Fruit fly (Drosophila melanogaster) whole organism, embryonic: ENCODE measurements around the gene sowi.

Source experiments
- CG1024 ChIP-seq: fragments of 200-800 bp; sonication (Bioruptor generic); IDR thresholded peaks from 2 replicates; pipeline ENCODE4 v1.3.6; 2022; ENCODE audit warnings: missing biosample characterization, missing genetic modification characterization
- CG11504 ChIP-seq: fragments of 200-800 bp; sonication (Bioruptor generic); optimal IDR thresholded peaks from 3 replicates; lab custom pipeline; 2019; ENCODE audit warnings: missing biosample characterization, mild to moderate bottlenecking, missing genetic modification characterization, moderate library complexity
- CG12391 ChIP-seq: fragments of 200-800 bp; sonication (Bioruptor generic); optimal IDR thresholded peaks from 3 replicates; lab custom pipeline; 2018; ENCODE audit warnings: missing biosample characterization, mild to moderate bottlenecking, missing genetic modification characterization, moderate library complexity
- CG15269 ChIP-seq: fragments of 200-800 bp; sonication (Bioruptor generic); optimal IDR thresholded peaks from 2 replicates; lab custom pipeline; 2018; ENCODE audit warnings: missing biosample characterization, mild to moderate bottlenecking, missing genetic modification characterization, moderate library complexity
- CG16813 ChIP-seq: fragments of 200-800 bp; sonication (Bioruptor generic); IDR thresholded peaks from 3 replicates; pipeline ENCODE4 v1.3.6; 2022; ENCODE audit warnings: missing biosample characterization, missing genetic modification characterization; ENCODE audit not compliant: partially characterized antibody
- CG17568 ChIP-seq: fragments of 200-800 bp; sonication (Bioruptor generic); optimal IDR thresholded peaks from 2 replicates; lab custom pipeline; 2018; ENCODE audit warnings: missing biosample characterization, mild to moderate bottlenecking, missing genetic modification characterization, moderate library complexity
- CG2889 ChIP-seq: fragments of 200-800 bp; sonication (Bioruptor generic); IDR thresholded peaks from 3 replicates; pipeline ENCODE4 v1.3.6; 2022; ENCODE audit warnings: missing biosample characterization, missing genetic modification characterization
- CG31441 ChIP-seq: fragments of 200-800 bp; sonication (Bioruptor generic); IDR thresholded peaks from 2 replicates; pipeline ENCODE4 v1.3.6; 2022; ENCODE audit warnings: missing biosample characterization, missing genetic modification characterization
- CG4360 ChIP-seq: fragments of 200-800 bp; sonication (Bioruptor generic); IDR thresholded peaks from 2 replicates; pipeline ENCODE4 v1.3.6; 2022; ENCODE audit warnings: missing biosample characterization, missing genetic modification characterization
- CG6813 ChIP-seq: fragments of 200-800 bp; sonication (Bioruptor generic); optimal IDR thresholded peaks from 2 replicates; lab custom pipeline; 2017; ENCODE audit warnings: missing biosample characterization, missing genetic modification characterization, mild to moderate bottlenecking, moderate library complexity, missing genetic modification reagents
- CG8281 ChIP-seq: fragments of 200-800 bp; sonication (Bioruptor generic); optimal IDR thresholded peaks from 2 replicates; lab custom pipeline; 2018; ENCODE audit warnings: missing biosample characterization, mild to moderate bottlenecking, missing genetic modification characterization, moderate library complexity
- CG9437 ChIP-seq: fragments of 200-800 bp; sonication (Bioruptor generic); optimal IDR thresholded peaks from 2 replicates; lab custom pipeline; 2018; ENCODE audit warnings: missing biosample characterization, mild to moderate bottlenecking, missing genetic modification characterization
- D19B ChIP-seq: fragments of 200-800 bp; sonication (Bioruptor generic); optimal IDR thresholded peaks from 2 replicates; lab custom pipeline; 2017; ENCODE audit warnings: missing biosample characterization, mild to moderate bottlenecking, missing genetic modification characterization
- Deaf1 ChIP-seq: fragments of 200-800 bp; optimal IDR thresholded peaks from 3 replicates; lab custom pipeline; 2019; ENCODE audit warnings: missing biosample characterization, mild to moderate bottlenecking, missing genetic modification characterization, moderate library complexity
- Dll ChIP-seq: fragments of 200-800 bp; sonication (Bioruptor generic); IDR thresholded peaks from 4 replicates; pipeline ENCODE4 v1.3.6; 2022; ENCODE audit warnings: missing biosample characterization, missing genetic modification characterization; ENCODE audit not compliant: partially characterized antibody
- Gug ChIP-seq: fragments of 200-800 bp; sonication (Bioruptor generic); IDR thresholded peaks from 4 replicates; pipeline ENCODE4 v1.3.6; 2022; ENCODE audit warnings: missing biosample characterization, missing genetic modification characterization
- HLH4C ChIP-seq: fragments of 200-800 bp; sonication (Bioruptor generic); IDR thresholded peaks from 3 replicates; pipeline ENCODE4 v1.3.6; 2022; ENCODE audit warnings: missing biosample characterization, missing genetic modification characterization; ENCODE audit not compliant: partially characterized antibody
- Jarid2 ChIP-seq: fragments of 200-800 bp; sonication (Bioruptor generic); optimal IDR thresholded peaks from 3 replicates; lab custom pipeline; 2017; ENCODE audit warnings: mild to moderate bottlenecking, missing biosample characterization, missing genetic modification reagents, missing genetic modification characterization
- Nf-YB ChIP-seq: fragments of 200-800 bp; sonication (Bioruptor generic); optimal IDR thresholded peaks from 3 replicates; lab custom pipeline; 2019; ENCODE audit warnings: missing biosample characterization, mild to moderate bottlenecking, missing genetic modification characterization, moderate library complexity
- Nf-YC ChIP-seq: fragments of 200-800 bp; optimal IDR thresholded peaks from 3 replicates; lab custom pipeline; 2019; ENCODE audit warnings: missing biosample characterization, mild to moderate bottlenecking, missing genetic modification characterization, moderate library complexity
- Ptx1 ChIP-seq: fragments of 200-800 bp; sonication (Bioruptor generic); IDR thresholded peaks from 2 replicates; pipeline ENCODE4 v1.3.6; 2022; ENCODE audit warnings: missing biosample characterization, missing genetic modification characterization
- Scr ChIP-seq: fragments of 200-800 bp; sonication (Bioruptor generic); IDR thresholded peaks from 2 replicates; pipeline ENCODE4 v1.3.6; 2022; ENCODE audit warnings: missing biosample characterization, missing genetic modification characterization; ENCODE audit not compliant: partially characterized antibody
- Sox100B ChIP-seq: fragments of 200-800 bp; sonication (Bioruptor generic); optimal IDR thresholded peaks from 3 replicates; lab custom pipeline; 2018; ENCODE audit warnings: missing biosample characterization, mild to moderate bottlenecking, missing genetic modification characterization
- Xrp1 ChIP-seq: fragments of 200-800 bp; sonication (Bioruptor generic); IDR thresholded peaks from 2 replicates; pipeline ENCODE4 v1.3.6; 2022; ENCODE audit warnings: missing biosample characterization, missing genetic modification characterization
- cg ChIP-seq: fragments of 200-800 bp; sonication (Bioruptor generic); optimal IDR thresholded peaks from 3 replicates; lab custom pipeline; 2019; ENCODE audit warnings: missing biosample characterization, mild to moderate bottlenecking, missing genetic modification characterization, moderate library complexity
- crp ChIP-seq, 2 experiments: fragments of 200-800 bp; sonication (Bioruptor generic); optimal IDR thresholded peaks; 2 replicates in 1 of 2; 3 replicates in 1 of 2; lab custom pipeline; 2017; ENCODE audit warnings: missing biosample characterization in 2 of 2, missing genetic modification characterization in 2 of 2, mild to moderate bottlenecking in 1 of 2, moderate library complexity in 1 of 2
- eyg ChIP-seq: fragments of 200-800 bp; sonication (Bioruptor generic); optimal IDR thresholded peaks from 3 replicates; lab custom pipeline; 2016; ENCODE audit warnings: missing biosample characterization, missing genetic modification characterization
- gem ChIP-seq: fragments of 200-800 bp; sonication (Bioruptor generic); optimal IDR thresholded peaks from 2 replicates; lab custom pipeline; 2019; ENCODE audit warnings: missing biosample characterization, mild to moderate bottlenecking, missing genetic modification characterization, moderate library complexity
- knrl ChIP-seq: fragments of 200-800 bp; sonication (Bioruptor generic); IDR thresholded peaks from 3 replicates; pipeline ENCODE4 v1.3.6; 2022; ENCODE audit warnings: missing biosample characterization, missing genetic modification characterization; ENCODE audit not compliant: partially characterized antibody
- nerfin-2 ChIP-seq: fragments of 200-800 bp; sonication (Bioruptor generic); IDR thresholded peaks from 2 replicates; pipeline ENCODE4 v1.3.6; 2022; ENCODE audit warnings: missing biosample characterization, missing genetic modification characterization; ENCODE audit not compliant: partially characterized antibody
- nmo ChIP-seq: fragments of 200-800 bp; sonication (Bioruptor generic); optimal IDR thresholded peaks from 2 replicates; lab custom pipeline; 2018; ENCODE audit warnings: missing biosample characterization, mild to moderate bottlenecking, missing genetic modification characterization, moderate library complexity
- oc ChIP-seq: fragments of 200-800 bp; sonication (Bioruptor generic); optimal IDR thresholded peaks from 2 replicates; lab custom pipeline; 2018; ENCODE audit warnings: missing biosample characterization, mild to moderate bottlenecking, missing genetic modification characterization, moderate library complexity
- pros ChIP-seq: fragments of 200-800 bp; sonication (Bioruptor generic); optimal IDR thresholded peaks from 3 replicates; lab custom pipeline; 2019; ENCODE audit warnings: missing biosample characterization, mild to moderate bottlenecking, missing genetic modification characterization, moderate library complexity
- sd ChIP-seq: fragments of 200-800 bp; sonication (Bioruptor generic); optimal IDR thresholded peaks from 3 replicates; lab custom pipeline; 2018; ENCODE audit warnings: missing biosample characterization, mild to moderate bottlenecking, missing genetic modification characterization, moderate library complexity
- sens-2 ChIP-seq: fragments of 200-800 bp; sonication (Bioruptor generic); IDR thresholded peaks from 2 replicates; pipeline ENCODE4 v1.3.6; 2022; ENCODE audit warnings: missing biosample characterization, missing genetic modification characterization
- sqz ChIP-seq: fragments of 200-800 bp; sonication (Bioruptor generic); optimal IDR thresholded peaks from 3 replicates; lab custom pipeline; 2018; ENCODE audit warnings: missing biosample characterization, mild to moderate bottlenecking, missing genetic modification characterization
- tgo ChIP-seq: fragments of 200-800 bp; sonication (Bioruptor generic); IDR thresholded peaks from 3 replicates; pipeline ENCODE4 v1.3.6; 2022; ENCODE audit warnings: missing biosample characterization, missing genetic modification characterization
- vnd ChIP-seq: fragments of 200-800 bp; sonication (Bioruptor generic); IDR thresholded peaks from 3 replicates; pipeline ENCODE4 v1.3.6; 2022; ENCODE audit warnings: missing biosample characterization, missing genetic modification characterization; ENCODE audit not compliant: partially characterized antibody

Gene sowi

DNA sequence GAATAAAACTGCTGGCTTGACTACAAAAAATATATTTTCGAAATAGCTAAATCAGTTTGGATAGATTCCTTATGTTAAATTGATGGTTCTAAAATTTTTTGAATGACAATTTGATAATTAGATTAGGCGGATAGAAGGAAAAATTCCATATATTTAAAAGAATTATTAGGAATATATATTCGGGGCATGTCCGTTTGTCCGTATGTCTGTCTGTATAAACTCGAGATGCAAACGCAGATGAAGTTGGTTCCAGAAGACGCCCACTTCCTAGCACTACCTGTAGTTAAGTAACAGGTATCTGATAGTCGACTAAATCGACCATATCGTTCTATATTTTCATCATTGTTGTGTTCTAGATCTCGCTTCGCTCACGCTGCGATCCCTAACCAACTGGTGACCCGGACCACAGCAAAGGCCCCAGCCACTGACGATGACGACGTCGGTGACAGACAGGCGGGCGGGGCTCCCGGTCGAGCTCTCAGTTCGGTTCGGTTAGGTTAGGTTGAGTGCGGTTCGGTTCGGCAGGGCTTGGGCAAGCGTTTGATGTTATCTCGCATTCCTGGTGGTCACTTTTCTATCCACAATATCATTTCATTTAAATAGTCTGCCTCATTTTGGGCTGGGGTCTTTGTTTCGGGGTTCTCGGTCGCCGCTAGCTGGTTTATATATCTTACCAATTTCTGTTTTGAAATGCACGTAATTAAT lies 44.8 kb upstream of the sowi start (continued):
- no peak for TF ChIP-seq pros
- TF ChIP-seq Ptx1 (GFP tag; lab: Robert Waterston, UW): no peak; the same call in 1 of the 2 replicates
- peak; percentile 5 for TF ChIP-seq CG9437 (GFP tag; lab: Kevin White, UChicago)
- TF ChIP-seq oc (tag; lab: Kevin White, UChicago): no peak
- TF ChIP-seq CG4360 (GFP tag; lab: Robert Waterston, UW): no peak
- no peak for TF ChIP-seq Xrp1 (GFP tag; lab: Robert Waterston, UW)
- peak; percentile 10 for TF ChIP-seq D19B
- TF ChIP-seq nmo (GFP tag; lab: Kevin White, UChicago): peak; percentile 29
- no peak for TF ChIP-seq Jarid2 (GFP tag; lab: Kevin White, UChicago)
- peak; percentile 34; the same call in 2 of the 3 replicates for TF ChIP-seq knrl
- TF ChIP-seq sd (tag; lab: Kevin White, UChicago): peak; percentile 89
- peak; percentile 30 for TF ChIP-seq CG12391 (tag; lab: Kevin White, UChicago)
- no peak for TF ChIP-seq sens-2 (GFP tag; lab: Robert Waterston, UW)
- no peak for TF ChIP-seq CG1024 (GFP tag; lab: Robert Waterston, UW)
- TF ChIP-seq Nf-YB (GFP tag; lab: Kevin White, UChicago): no peak
- no peak for TF ChIP-seq CG2889 (GFP tag; lab: Robert Waterston, UW)
- TF ChIP-seq HLH4C: peak; percentile 61; the same call in 2 of the 3 replicates
- TF ChIP-seq CG16813 (GFP tag; lab: Robert Waterston, UW): peak; percentile 74
- 0 out of 2 replicates have a peak, but pooled peaks have one; percentile 20 for TF ChIP-seq CG31441
- TF ChIP-seq CG8281: no peak
- TF ChIP-seq gem (tag; lab: Kevin White, UChicago): peak; percentile 21
- TF ChIP-seq Dll: peak; percentile 64; the same call in 1 of the 4 replicates
- TF ChIP-seq nerfin-2 (GFP tag; lab: Robert Waterston, UW): peak; percentile 45; the same call in 1 of the 2 replicates
- no peak for TF ChIP-seq tgo (GFP tag; lab: Robert Waterston, UW)
- TF ChIP-seq CG15269: no peak
- peak; percentile 58 for TF ChIP-seq Scr
- TF ChIP-seq Deaf1: peak; percentile 25
- TF ChIP-seq Gug (GFP tag; lab: Robert Waterston, UW): no peak
- peak; percentile 13 for TF ChIP-seq Sox100B (GFP tag; lab: Kevin White, UChicago)
- TF ChIP-seq eyg (GFP tag; lab: Kevin White, UChicago): no peak

- peak; percentile 60 for TF ChIP-seq Nf-YB (GFP tag; lab: Kevin White, UChicago)
- peak; percentile 28 for TF ChIP-seq sqz (GFP tag; lab: Kevin White, UChicago)
- peak; percentile 55 for TF ChIP-seq pros
- peak; percentile 24 for TF ChIP-seq Nf-YC (tag; lab: Kevin White, UChicago)
- TF ChIP-seq vnd (GFP tag; lab: Robert Waterston, UW): no peak
- no peak for TF ChIP-seq crp (GFP tag; optimal IDR thresholded peaks at IDR 0.05; lab: Kevin White, UChicago)
- no peak for TF ChIP-seq CG17568 (GFP tag; lab: Kevin White, UChicago)
- TF ChIP-seq CG11504 (tag; lab: Kevin White, UChicago): no peak
- TF ChIP-seq CG6813: no peak
- TF ChIP-seq cg: peak; percentile 44
- TF ChIP-seq, all 482 proteins: peak for 5
These were observed 40.5 kb upstream of the sowi start for dm6 chr3R:6668234-6668633.
